Worm (Caenorhabditis elegans) whole organism, young adult: ENCODE data around the gene ssp-32.

Source experiments
- Y53G8AR.9 ChIP-seq: fragments of 200-800 bp; sonication (Bioruptor generic); conservative IDR thresholded peaks from 2 replicates; pipeline ENCODE4 v1.3.6; 2022; ENCODE audit warnings: missing genetic modification reagents, missing genetic modification characterization, missing compliant biosample characterization
- aptf-2 ChIP-seq: fragments of 200-800 bp; sonication (Bioruptor generic); conservative IDR thresholded peaks from 2 replicates; pipeline ENCODE4 v1.3.6; 2022; ENCODE audit warnings: missing genetic modification reagents, missing genetic modification characterization, missing compliant biosample characterization
- aptf-3 ChIP-seq: fragments of 200-800 bp; sonication (Bioruptor generic); IDR thresholded peaks from 2 replicates; pipeline ENCODE4 v1.3.6; 2022; ENCODE audit warnings: missing genetic modification characterization, missing compliant biosample characterization
- lin-35 ChIP-seq, 3 experiments: fragments of 150-350 bp in 2 of 3; sonication (generic microtip) in 1 of 3; optimal IDR thresholded peaks; 2 replicates each; lab custom pipeline; 2014 to 2018; ENCODE audit warnings: missing biosample characterization in 3 of 3, missing genetic modification characterization in 3 of 3, missing genetic modification reagents in 3 of 3
- lsy-27 ChIP-seq: sonication (generic microtip); optimal IDR thresholded peaks from 2 replicates; lab custom pipeline; 2017; ENCODE audit warnings: missing genetic modification characterization, mild to moderate bottlenecking, missing compliant biosample characterization, antibody characterized with exemption, missing genotype, borderline replicate concordance; ENCODE audit not compliant: insufficient read depth
- mes-4 ChIP-seq: sonication (generic microtip); optimal IDR thresholded peaks from 2 replicates; lab custom pipeline; 2016; ENCODE audit warnings: missing genotype, missing genetic modification characterization, missing compliant biosample characterization
- repo-1 ChIP-seq: sonication (generic microtip); optimal IDR thresholded peaks from 2 replicates; lab custom pipeline; 2017; ENCODE audit warnings: mild to moderate bottlenecking, missing genetic modification characterization, missing compliant biosample characterization
- snpc-4 ChIP-seq, 5 experiments: fragments of 150-350 bp in 1 of 5; sonication (generic microtip) in 4 of 5; optimal IDR thresholded peaks; 2 replicates each; lab custom pipeline; 2014 to 2018; ENCODE audit warnings: missing genetic modification characterization in 5 of 5, missing biosample characterization in 3 of 5, antibody characterized with exemption in 2 of 5, mild to moderate bottlenecking in 2 of 5, missing compliant biosample characterization in 2 of 5, missing genotype in 2 of 5, moderate library complexity in 2 of 5, missing genetic modification reagents in 1 of 5
- unc-62 ChIP-seq: fragments of 150-350 bp; optimal IDR thresholded peaks from 2 replicates; lab custom pipeline; 2014; ENCODE audit warnings: missing biosample characterization, missing genetic modification reagents, missing genetic modification characterization

- no peak for TF ChIP-seq Y53G8AR.9 (GFP tag; lab: Robert Waterston, UW)
- no peak for TF ChIP-seq aptf-2 (GFP tag; lab: Robert Waterston, UW)
- TF ChIP-seq repo-1 (tag; lab: Kevin White, UChicago), result no peak
- TF ChIP-seq snpc-4 (GFP tag; optimal IDR thresholded peaks at IDR 0.05; lab: Kevin White, UChicago), result no peak
- no peak for TF ChIP-seq snpc-4 (tag; optimal IDR thresholded peaks at IDR 0.05; lab: Kevin White, UChicago)
- TF ChIP-seq unc-62 (GFP tag; lab: Kevin White, UChicago), result no peak
- TF ChIP-seq lin-35 (GFP tag; optimal IDR thresholded peaks at IDR 0.05; lab: Kevin White, UChicago), result no peak
- no peak for TF ChIP-seq aptf-3 (GFP tag; lab: Robert Waterston, UW)
- no peak for TF ChIP-seq mes-4 (tag; lab: Kevin White, UChicago)
- TF ChIP-seq lsy-27 (tag; lab: Kevin White, UChicago), result no peak
Measured at ce11 chrIV:9878893-9879379, 16.3 kb upstream of the ssp-32 start, which contains the start of gene nhr-4.
